Worm (Caenorhabditis elegans): ENCODE results near the gene nep-2.

DNA sequence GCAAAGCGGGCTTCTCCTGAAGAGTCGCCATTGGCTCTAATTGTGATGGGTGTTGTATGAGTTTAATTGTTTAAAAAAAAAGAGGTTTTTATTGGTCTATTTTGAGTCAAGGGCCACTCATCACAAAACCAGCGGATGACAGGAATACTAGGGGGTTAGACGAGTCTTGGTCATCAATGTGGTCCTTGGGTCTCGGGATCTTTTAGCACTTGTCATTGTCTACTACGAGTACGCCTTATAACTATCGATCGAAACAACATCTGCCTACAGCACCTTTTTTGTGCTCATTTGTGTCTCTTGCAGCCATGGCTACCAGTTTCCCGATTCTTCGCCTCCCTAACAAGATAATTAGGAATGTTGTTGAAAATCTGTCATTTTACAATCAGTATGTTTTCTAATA is 39.1 kb upstream of the nep-2 start, which contains the start of gene fbxb-108:
- TF ChIP-seq Y53F4B.3 (GFP tag; IDR thresholded peaks at IDR 0.05), result no peak
- TF ChIP-seq madf-8 (GFP tag; conservative IDR thresholded peaks at IDR 0.05), result no peak
- TF ChIP-seq attf-3 (GFP tag; conservative IDR thresholded peaks at IDR 0.05), result no peak
- TF ChIP-seq attf-6 (GFP tag; IDR thresholded peaks at IDR 0.05), result no peak
- no peak for TF ChIP-seq sea-2 (GFP tag; IDR thresholded peaks at IDR 0.05)
- no peak for TF ChIP-seq lin-40 (tag; optimal IDR thresholded peaks at IDR 0.05)
- TF ChIP-seq ama-1 (optimal IDR thresholded peaks at IDR 0.05), result no peak
- no peak for TF ChIP-seq ama-1 (GFP tag; optimal IDR thresholded peaks at IDR 0.05)
- TF ChIP-seq rec-8 (tag; optimal IDR thresholded peaks at IDR 0.05), result no peak
- no peak for TF ChIP-seq unc-62 (GFP tag; optimal IDR thresholded peaks at IDR 0.05)
- no peak for TF ChIP-seq unc-130 (GFP tag; optimal IDR thresholded peaks at IDR 0.05)
- no peak for TF ChIP-seq hmg-1.2 (GFP tag; IDR thresholded peaks at IDR 0.05)
- TF ChIP-seq nfyb-1 (GFP tag; IDR thresholded peaks at IDR 0.05), result no peak
- no peak for TF ChIP-seq ccch-3 (GFP tag; optimal IDR thresholded peaks at IDR 0.05)
- no peak for TF ChIP-seq dox-1 (GFP tag; IDR thresholded peaks at IDR 0.05)

All from whole organism, young adult.